Worm (Caenorhabditis elegans): ENCODE results near the gene thn-1.

Gene thn-1

ce11 chrIV:12396645-12397258 is 16.9 kb downstream of the thn-1 start:
- TF ChIP-seq blmp-1 (tag; optimal IDR thresholded peaks at IDR 0.05) (peak; percentile 74), snpc-4 (tag; optimal IDR thresholded peaks at IDR 0.05) (no peak), elt-3 (tag; optimal IDR thresholded peaks at IDR 0.05) (peak; percentile 5), elt-1 (tag; optimal IDR thresholded peaks at IDR 0.05; ENCODE audit: borderline replicate concordance, insufficient read depth) (no peak), ceh-39 (tag; optimal IDR thresholded peaks at IDR 0.05) (no peak), tbx-8 (GFP tag; optimal IDR thresholded peaks at IDR 0.05) (no peak), ham-2 (GFP tag; optimal IDR thresholded peaks at IDR 0.05) (peak; percentile 50)

ce11 chrIV:12398437-12398836 is 18.6 kb downstream of the thn-1 start, which contains the start of gene acs-20:
acs-20 (minus strand) TSS chrIV:12398706.
- no peak for TF ChIP-seq ztf-11 (tag; optimal IDR thresholded peaks at IDR 0.05)
- TF ChIP-seq hlh-1 (tag; optimal IDR thresholded peaks at IDR 0.05), result no peak
- no peak for TF ChIP-seq ham-2 (GFP tag; optimal IDR thresholded peaks at IDR 0.05)
- no peak for TF ChIP-seq unc-39 (tag; optimal IDR thresholded peaks at IDR 0.05)
- no peak for TF ChIP-seq ceh-39 (tag; optimal IDR thresholded peaks at IDR 0.05)
- no peak for TF ChIP-seq zip-8 (tag; optimal IDR thresholded peaks at IDR 0.05)
- no peak for TF ChIP-seq ceh-83 (GFP tag; optimal IDR thresholded peaks at IDR 0.05)
- no peak for TF ChIP-seq tbx-8 (GFP tag; optimal IDR thresholded peaks at IDR 0.05)
- TF ChIP-seq cnd-1 (tag; optimal IDR thresholded peaks at IDR 0.05), result no peak
- TF ChIP-seq lsy-2 (tag; optimal IDR thresholded peaks at IDR 0.05), result no peak
- TF ChIP-seq nhr-12 (tag; optimal IDR thresholded peaks at IDR 0.05), result no peak

- TF ChIP-seq nhr-2 (tag; optimal IDR thresholded peaks at IDR 0.05), result no peak
- no peak for TF ChIP-seq nhr-237 (tag; optimal IDR thresholded peaks at IDR 0.05)
- TF ChIP-seq ces-1 (GFP tag; optimal IDR thresholded peaks at IDR 0.05), result no peak
- TF ChIP-seq tbx-8 (GFP tag; optimal IDR thresholded peaks at IDR 0.05), result no peak
- TF ChIP-seq elt-1 (tag; optimal IDR thresholded peaks at IDR 0.05; ENCODE audit: borderline replicate concordance, insufficient read depth), result no peak
- no peak for TF ChIP-seq zip-8 (tag; optimal IDR thresholded peaks at IDR 0.05)
- no peak for TF ChIP-seq blmp-1 (tag; optimal IDR thresholded peaks at IDR 0.05)
- no peak for TF ChIP-seq unc-120 (tag; optimal IDR thresholded peaks at IDR 0.05; ENCODE audit: poor library complexity, severe bottlenecking)
- no peak for TF ChIP-seq unc-62 (GFP tag; optimal IDR thresholded peaks at IDR 0.05)
- no peak for TF ChIP-seq lin-32 (GFP tag; optimal IDR thresholded peaks at IDR 0.05)
These were observed 20.1 kb downstream of the thn-1 start for ce11 chrIV:12399983-12400382.

- TF ChIP-seq sptf-1 (tag; optimal IDR thresholded peaks at IDR 0.05) (no peak), pha-4 (tag; optimal IDR thresholded peaks at IDR 0.05) (no peak), ham-2 (GFP tag; optimal IDR thresholded peaks at IDR 0.05) (peak; percentile 82), elt-3 (tag; optimal IDR thresholded peaks at IDR 0.05) (peak; percentile 45), snpc-4 (tag; optimal IDR thresholded peaks at IDR 0.05) (no peak), nhr-237 (tag; optimal IDR thresholded peaks at IDR 0.05) (no peak), unc-62 (GFP tag; optimal IDR thresholded peaks at IDR 0.05) (no peak), nhr-2 (tag; optimal IDR thresholded peaks at IDR 0.05) (no peak), mls-2 (tag; optimal IDR thresholded peaks at IDR 0.05) (no peak)
These were observed 23.6 kb downstream of the thn-1 start for ce11 chrIV:12403440-12403839.

- peak; percentile 84 for TF ChIP-seq lsy-2 (tag; optimal IDR thresholded peaks at IDR 0.05)
- peak; percentile 77 for TF ChIP-seq lin-13 (tag; optimal IDR thresholded peaks at IDR 0.05)
- no peak for TF ChIP-seq cnd-1 (tag; optimal IDR thresholded peaks at IDR 0.05)
- no peak for TF ChIP-seq unc-39 (tag; optimal IDR thresholded peaks at IDR 0.05)
- no peak for TF ChIP-seq zip-8 (tag; optimal IDR thresholded peaks at IDR 0.05)
- peak; percentile 84 for TF ChIP-seq pha-4 (tag; optimal IDR thresholded peaks at IDR 0.05)
- no peak for TF ChIP-seq unc-62 (GFP tag; optimal IDR thresholded peaks at IDR 0.05)
- no peak for TF ChIP-seq nhr-12 (tag; optimal IDR thresholded peaks at IDR 0.05)
- TF ChIP-seq flh-1 (GFP tag; optimal IDR thresholded peaks at IDR 0.05), result no peak
- peak; percentile 91 for TF ChIP-seq nhr-237 (tag; optimal IDR thresholded peaks at IDR 0.05)
- TF ChIP-seq unc-120 (tag; optimal IDR thresholded peaks at IDR 0.05; ENCODE audit: poor library complexity, severe bottlenecking), result no peak
- no peak for TF ChIP-seq elt-1 (tag; optimal IDR thresholded peaks at IDR 0.05; ENCODE audit: borderline replicate concordance, insufficient read depth)
- no peak for TF ChIP-seq nhr-28 (tag; optimal IDR thresholded peaks at IDR 0.05)
- TF ChIP-seq sem-2 (GFP tag; optimal IDR thresholded peaks at IDR 0.05), result no peak
- TF ChIP-seq blmp-1 (tag; optimal IDR thresholded peaks at IDR 0.05), result no peak
- peak; percentile 11 for TF ChIP-seq ceh-43 (GFP tag; optimal IDR thresholded peaks at IDR 0.05)
- peak; percentile 0 for TF ChIP-seq mls-2 (tag; optimal IDR thresholded peaks at IDR 0.05)
- no peak for TF ChIP-seq ceh-83 (GFP tag; optimal IDR thresholded peaks at IDR 0.05)
- peak; percentile 54 for TF ChIP-seq ceh-39 (tag; optimal IDR thresholded peaks at IDR 0.05)
- TF ChIP-seq ces-1 (GFP tag; optimal IDR thresholded peaks at IDR 0.05), result peak; percentile 99
- no peak for TF ChIP-seq lin-32 (GFP tag; optimal IDR thresholded peaks at IDR 0.05)
- TF ChIP-seq hlh-1 (tag; optimal IDR thresholded peaks at IDR 0.05), result peak; percentile 48
- no peak for TF ChIP-seq ham-2 (GFP tag; optimal IDR thresholded peaks at IDR 0.05)
- TF ChIP-seq nhr-76 (tag; optimal IDR thresholded peaks at IDR 0.05), result no peak
- no peak for TF ChIP-seq bed-3 (GFP tag; optimal IDR thresholded peaks at IDR 0.05)
- TF ChIP-seq drap-1 (GFP tag; optimal IDR thresholded peaks at IDR 0.05), result peak; percentile 49
- no peak for TF ChIP-seq elt-3 (tag; optimal IDR thresholded peaks at IDR 0.05)
- no peak for TF ChIP-seq snpc-4 (tag; optimal IDR thresholded peaks at IDR 0.05)
- TF ChIP-seq ztf-11 (tag; optimal IDR thresholded peaks at IDR 0.05), result no peak
- TF ChIP-seq M03D4.4 (tag; optimal IDR thresholded peaks at IDR 0.05), result no peak
- no peak for TF ChIP-seq mab-5 (tag; optimal IDR thresholded peaks at IDR 0.05)
- TF ChIP-seq tbx-8 (GFP tag; optimal IDR thresholded peaks at IDR 0.05), result no peak
- TF ChIP-seq sptf-1 (tag; optimal IDR thresholded peaks at IDR 0.05), result peak; percentile 33
- TF ChIP-seq nhr-2 (tag; optimal IDR thresholded peaks at IDR 0.05), result no peak
- peak; percentile 97 for TF ChIP-seq mep-1 (tag; optimal IDR thresholded peaks at IDR 0.05)
These were observed 24.3 kb downstream of the thn-1 start, which contains the start of gene gex-3 for ce11 chrIV:12404137-12404536. gex-3 (plus strand) TSS chrIV:12404431.
